Worm (Caenorhabditis elegans) whole organism, L1 larva: ENCODE results near the gene str-188.

Experiments
- C16A3.4 ChIP-seq: fragments of 150-350 bp; optimal IDR thresholded peaks from 2 replicates; lab custom pipeline; 2014; ENCODE audit warnings: missing biosample characterization, missing genetic modification characterization
- aha-1 ChIP-seq: fragments of 150-350 bp; optimal IDR thresholded peaks from 2 replicates; lab custom pipeline; 2014; ENCODE audit warnings: missing biosample characterization, missing genetic modification characterization
- alr-1 ChIP-seq: fragments of 200-800 bp; sonication (Bioruptor generic); optimal IDR thresholded peaks from 2 replicates; lab custom pipeline; 2018; ENCODE audit warnings: borderline replicate concordance, mild to moderate bottlenecking, missing genetic modification characterization, missing compliant biosample characterization
- ceh-8 ChIP-seq: fragments of 200-800 bp; sonication (Bioruptor generic); optimal IDR thresholded peaks from 2 replicates; lab custom pipeline; 2018; ENCODE audit warnings: mild to moderate bottlenecking, missing genetic modification characterization, moderate library complexity, missing compliant biosample characterization
- ceh-82 ChIP-seq, 3 experiments: fragments of 150-350 bp in 1 of 3; sonication (generic microtip) in 2 of 3; optimal IDR thresholded peaks; 2 replicates each; lab custom pipeline; 2014 to 2017; ENCODE audit warnings: missing biosample characterization in 3 of 3, missing genetic modification characterization in 3 of 3
- ceh-88 ChIP-seq: fragments of 200-800 bp; sonication (Bioruptor generic); IDR thresholded peaks from 2 replicates; pipeline ENCODE4 v1.3.6; 2022; ENCODE audit warnings: missing genetic modification characterization, missing compliant biosample characterization
- dsc-1 ChIP-seq: sonication (generic microtip); optimal IDR thresholded peaks from 2 replicates; lab custom pipeline; 2016; ENCODE audit warnings: mild to moderate bottlenecking, missing genetic modification characterization, missing compliant biosample characterization
- efl-1 ChIP-seq, 4 experiments: fragments of 150-350 bp; optimal IDR thresholded peaks in 3 of 4; peaks in 1 of 4; 1 replicate in 1 of 4; 2 replicates in 3 of 4; lab custom pipeline; 2014; ENCODE audit warnings: missing biosample characterization in 2 of 4, missing genetic modification characterization in 2 of 4, missing genetic modification reagents in 2 of 4
- ets-5 ChIP-seq: fragments of 200-800 bp; sonication (Bioruptor generic); IDR thresholded peaks from 2 replicates; pipeline ENCODE4 v1.3.6; 2022; ENCODE audit warnings: missing genetic modification characterization, missing compliant biosample characterization
- fkh-10 ChIP-seq: sonication (generic microtip); optimal IDR thresholded peaks from 2 replicates; lab custom pipeline; 2017; ENCODE audit warnings: missing biosample characterization, missing genetic modification reagents, missing genetic modification characterization
- irx-1 ChIP-seq: sonication (generic microtip); optimal IDR thresholded peaks from 2 replicates; lab custom pipeline; 2016; ENCODE audit warnings: missing genetic modification characterization, missing compliant biosample characterization
- jun-1 ChIP-seq: fragments of 150-350 bp; optimal IDR thresholded peaks from 2 replicates; lab custom pipeline; 2014; ENCODE audit warnings: missing biosample characterization, missing genetic modification reagents, missing genetic modification characterization
- lin-13 ChIP-seq: fragments of 150-350 bp; optimal IDR thresholded peaks from 2 replicates; lab custom pipeline; 2014; ENCODE audit warnings: missing biosample characterization, missing genetic modification reagents, missing genetic modification characterization
- lin-14 ChIP-seq: fragments of 200-800 bp; sonication (Bioruptor generic); optimal IDR thresholded peaks from 2 replicates; lab custom pipeline; 2018; ENCODE audit warnings: mild to moderate bottlenecking, missing genetic modification characterization, moderate library complexity, missing compliant biosample characterization
- lin-15B ChIP-seq: fragments of 150-350 bp; sonication (generic microtip); optimal IDR thresholded peaks from 3 replicates; lab custom pipeline; 2014; ENCODE audit warnings: missing biosample characterization, missing genetic modification characterization
- lin-35 ChIP-seq, 2 experiments: fragments of 150-350 bp; optimal IDR thresholded peaks; 2 replicates each; lab custom pipeline; 2014; ENCODE audit warnings: missing biosample characterization in 2 of 2, missing genetic modification characterization in 2 of 2, missing genetic modification reagents in 2 of 2
- lir-3 ChIP-seq: sonication (generic microtip); optimal IDR thresholded peaks from 2 replicates; lab custom pipeline; 2016; ENCODE audit warnings: mild to moderate bottlenecking, missing genetic modification characterization, moderate library complexity, missing compliant biosample characterization; ENCODE audit not compliant: poor library complexity
- mab-9 ChIP-seq: fragments of 200-800 bp; sonication (Bioruptor generic); IDR thresholded peaks from 2 replicates; pipeline ENCODE4 v1.3.6; 2022; ENCODE audit warnings: missing genetic modification reagents, missing genetic modification characterization, missing compliant biosample characterization
- mef-2 ChIP-seq: fragments of 150-350 bp; optimal IDR thresholded peaks from 2 replicates; lab custom pipeline; 2014; ENCODE audit warnings: missing biosample characterization, missing genetic modification characterization
- nhr-19 ChIP-seq: fragments of 200-800 bp; sonication (Bioruptor generic); conservative IDR thresholded peaks from 2 replicates; pipeline ENCODE4 v1.3.6; 2022; ENCODE audit warnings: missing genetic modification characterization, missing compliant biosample characterization
- nhr-237 ChIP-seq: fragments of 150-350 bp; optimal IDR thresholded peaks from 2 replicates; lab custom pipeline; 2014; ENCODE audit warnings: missing biosample characterization, missing genetic modification characterization
- nhr-28 ChIP-seq: fragments of 150-350 bp; optimal IDR thresholded peaks from 2 replicates; lab custom pipeline; 2014; ENCODE audit warnings: missing biosample characterization, missing genetic modification characterization
- nhr-85 ChIP-seq: sonication (generic microtip); peaks from one replicate; lab custom pipeline; 2016; ENCODE audit warnings: missing genetic modification characterization, inconsistent platforms, missing compliant biosample characterization
- nhr-90 ChIP-seq: sonication (generic microtip); optimal IDR thresholded peaks from 2 replicates; lab custom pipeline; 2016; ENCODE audit warnings: mild to moderate bottlenecking, missing genetic modification characterization, missing compliant biosample characterization; ENCODE audit not compliant: poor library complexity
- pag-3 ChIP-seq: sonication (generic microtip); optimal IDR thresholded peaks from 2 replicates; lab custom pipeline; 2017; ENCODE audit warnings: missing genetic modification characterization, mild to moderate bottlenecking, missing compliant biosample characterization, antibody characterized with exemption, borderline replicate concordance; ENCODE audit not compliant: insufficient read depth
- swsn-7 ChIP-seq: sonication (generic microtip); optimal IDR thresholded peaks from 2 replicates; lab custom pipeline; 2016; ENCODE audit warnings: missing genetic modification characterization, missing compliant biosample characterization
- unc-130 ChIP-seq: fragments of 150-350 bp; optimal IDR thresholded peaks from 2 replicates; lab custom pipeline; 2017; ENCODE audit warnings: missing biosample characterization, missing genetic modification characterization, inconsistent platforms
- unc-30 ChIP-seq: sonication (generic microtip); optimal IDR thresholded peaks from 2 replicates; lab custom pipeline; 2017; ENCODE audit warnings: missing biosample characterization, missing genetic modification characterization
- unc-86 ChIP-seq: sonication (generic microtip); optimal IDR thresholded peaks from 2 replicates; lab custom pipeline; 2016; ENCODE audit warnings: missing genetic modification characterization, missing compliant biosample characterization
- zip-4 ChIP-seq: fragments of 200-800 bp; sonication (Bioruptor generic); optimal IDR thresholded peaks from 2 replicates; lab custom pipeline; 2018; ENCODE audit warnings: mild to moderate bottlenecking, missing genetic modification characterization, moderate library complexity, missing compliant biosample characterization
- ztf-11 ChIP-seq, 2 experiments: sonication (generic microtip); optimal IDR thresholded peaks; 2 replicates each; lab custom pipeline; 2016 to 2017; ENCODE audit warnings: missing genetic modification characterization in 2 of 2, missing biosample characterization in 1 of 2, missing compliant biosample characterization in 1 of 2

Gene str-188

ce11 chrV:9740858-9741257 is 24.4 kb downstream of the str-188 start, which contains the start of gene sta-2 (continued):
- TF ChIP-seq ztf-11 (tag; optimal IDR thresholded peaks at IDR 0.05; lab: Kevin White, UChicago): no peak

ce11 chrV:9744934-9745333 is 28.4 kb downstream of the str-188 start, which contains the start of gene F58E6.13:
TSS of gene F58E6.13 (plus strand) at chrV:9745234.
- TF ChIP-seq irx-1 (tag; lab: Kevin White, UChicago): no peak
- no peak for TF ChIP-seq mab-9 (GFP tag; lab: Robert Waterston, UW)
- TF ChIP-seq swsn-7 (tag; lab: Kevin White, UChicago): no peak
- no peak for TF ChIP-seq pag-3 (tag; lab: Kevin White, UChicago)
- TF ChIP-seq fkh-10 (GFP tag; lab: Kevin White, UChicago): no peak
- TF ChIP-seq lir-3 (tag; lab: Kevin White, UChicago): no peak
- no peak for TF ChIP-seq lin-14 (GFP tag; lab: Kevin White, UChicago)
- no peak for TF ChIP-seq nhr-237 (tag; lab: Kevin White, UChicago)
- TF ChIP-seq nhr-28 (tag; lab: Kevin White, UChicago): no peak
- TF ChIP-seq lin-13 (GFP tag; lab: Kevin White, UChicago): no peak
- TF ChIP-seq jun-1 (tag; lab: Kevin White, UChicago): no peak
- no peak for TF ChIP-seq nhr-19 (GFP tag; lab: Robert Waterston, UW)

ce11 chrV:9750308-9750707 is 33.8 kb downstream of the str-188 start, which contains the start of gene F58E6.4:
TSS of gene F58E6.4 (minus strand) at chrV:9750408.
- no peak for TF ChIP-seq unc-86 (tag; lab: Kevin White, UChicago)
- no peak for TF ChIP-seq irx-1 (tag; lab: Kevin White, UChicago)
- no peak for TF ChIP-seq nhr-85 (tag; lab: Kevin White, UChicago)

ce11 chrV:9752918-9753317 is 36.4 kb downstream of the str-188 start, which contains the start of gene F58E6.6:
TSS of gene F58E6.6 (minus strand) at chrV:9753018.
- TF ChIP-seq ceh-88 (no peak), dsc-1 (tag; lab: Kevin White, UChicago) (no peak), nhr-85 (tag; lab: Kevin White, UChicago) (no peak), aha-1 (tag; lab: Kevin White, UChicago) (no peak), nhr-90 (tag; lab: Kevin White, UChicago) (no peak), C16A3.4 (no peak), lin-35 (GFP tag; optimal IDR thresholded peaks at IDR 0.05; lab: Kevin White, UChicago) (no peak), nhr-237 (tag; lab: Kevin White, UChicago) (no peak), jun-1 (tag; lab: Kevin White, UChicago) (no peak), ceh-82 (tag; optimal IDR thresholded peaks at IDR 0.05; lab: Kevin White, UChicago) (no peak), nhr-28 (tag; lab: Kevin White, UChicago) (no peak), lin-15B (tag; lab: Kevin White, UChicago) (no peak), alr-1 (tag; lab: Kevin White, UChicago) (no peak), zip-4 (GFP tag; lab: Kevin White, UChicago) (no peak), unc-130 (tag; lab: Kevin White, UChicago) (no peak), unc-30 (tag; lab: Kevin White, UChicago) (no peak), mef-2 (no peak), ceh-8 (GFP tag; lab: Kevin White, UChicago) (no peak), ets-5 (GFP tag; lab: Robert Waterston, UW) (no peak)

- TF ChIP-seq efl-1 (optimal IDR thresholded peaks at IDR 0.05; lab: Kevin White, UChicago): no peak
- TF ChIP-seq efl-1 (GFP tag; optimal IDR thresholded peaks at IDR 0.05 in 1 of 2; lab: Kevin White, UChicago): peak in 1 of 2 experiments; percentile 84
- no peak for TF ChIP-seq nhr-237 (tag; lab: Kevin White, UChicago)
- TF ChIP-seq, all 84 proteins: peak for 1
These were observed 37.1 kb downstream of the str-188 start for ce11 chrV:9753554-9753953.
